Fruit fly (Drosophila melanogaster) whole organism, embryonic: ENCODE results near the gene Vlet.

Experiments
- Abd-B ChIP-seq: fragments of 200-800 bp; sonication (Bioruptor generic); optimal IDR thresholded peaks from 2 replicates; lab custom pipeline; 2018; ENCODE audit warnings: missing biosample characterization, mild to moderate bottlenecking, missing genetic modification characterization, moderate library complexity
- Asciz ChIP-seq: fragments of 200-800 bp; sonication (Bioruptor generic); optimal IDR thresholded peaks from 2 replicates; lab custom pipeline; 2017; ENCODE audit warnings: missing biosample characterization, mild to moderate bottlenecking, missing genetic modification characterization, missing genetic modification reagents
- CG10209 ChIP-seq: fragments of 200-800 bp; sonication (Bioruptor generic); optimal IDR thresholded peaks from 3 replicates; lab custom pipeline; 2017; ENCODE audit warnings: missing biosample characterization, mild to moderate bottlenecking, missing genetic modification characterization, missing genetic modification reagents
- CG11696 ChIP-seq: fragments of 200-800 bp; sonication (Bioruptor generic); IDR thresholded peaks from 2 replicates; pipeline ENCODE4 v1.3.6; 2022; ENCODE audit warnings: missing biosample characterization, missing genetic modification characterization
- CG12299 ChIP-seq: fragments of 200-800 bp; sonication (Bioruptor generic); optimal IDR thresholded peaks from 2 replicates; lab custom pipeline; 2018; ENCODE audit warnings: missing biosample characterization, mild to moderate bottlenecking, missing genetic modification characterization
- CG15011 ChIP-seq: fragments of 200-800 bp; sonication (Bioruptor generic); optimal IDR thresholded peaks from 3 replicates; lab custom pipeline; 2018; ENCODE audit warnings: missing biosample characterization, mild to moderate bottlenecking, missing genetic modification characterization
- CG17568 ChIP-seq: fragments of 200-800 bp; sonication (Bioruptor generic); optimal IDR thresholded peaks from 2 replicates; lab custom pipeline; 2018; ENCODE audit warnings: missing biosample characterization, mild to moderate bottlenecking, missing genetic modification characterization, moderate library complexity
- CG17802 ChIP-seq: fragments of 200-800 bp; sonication (Bioruptor generic); optimal IDR thresholded peaks from 2 replicates; lab custom pipeline; 2018; ENCODE audit warnings: missing biosample characterization, mild to moderate bottlenecking, missing genetic modification characterization, moderate library complexity
- CG2678 ChIP-seq: fragments of 200-800 bp; sonication (Bioruptor generic); optimal IDR thresholded peaks from 3 replicates; lab custom pipeline; 2019; ENCODE audit warnings: missing biosample characterization, mild to moderate bottlenecking, missing genetic modification characterization, moderate library complexity
- CG2875 ChIP-seq: fragments of 200-800 bp; sonication (Bioruptor generic); optimal IDR thresholded peaks from 2 replicates; lab custom pipeline; 2017; ENCODE audit warnings: missing biosample characterization, mild to moderate bottlenecking, missing genetic modification characterization, missing genetic modification reagents
- CG34376 ChIP-seq: fragments of 200-800 bp; sonication (Bioruptor generic); optimal IDR thresholded peaks from 2 replicates; lab custom pipeline; 2018; ENCODE audit warnings: missing biosample characterization, mild to moderate bottlenecking, missing genetic modification characterization
- CG4854 ChIP-seq: fragments of 200-800 bp; sonication (Bioruptor generic); optimal IDR thresholded peaks from 2 replicates; lab custom pipeline; 2016; ENCODE audit warnings: missing biosample characterization, missing genetic modification characterization, inconsistent platforms
- CG8290 ChIP-seq, 3 experiments: fragments of 200-800 bp; sonication (Bioruptor generic); optimal IDR thresholded peaks; 2 replicates each; lab custom pipeline; 2016 to 2019; ENCODE audit warnings: missing biosample characterization in 3 of 3, missing genetic modification characterization in 3 of 3, mild to moderate bottlenecking in 2 of 3, moderate library complexity in 1 of 3
- CG8359 ChIP-seq: fragments of 200-800 bp; sonication (Bioruptor generic); optimal IDR thresholded peaks from 2 replicates; lab custom pipeline; 2017; ENCODE audit warnings: missing biosample characterization, mild to moderate bottlenecking, missing genetic modification characterization, borderline replicate concordance
- Camta ChIP-seq: fragments of 200-800 bp; sonication (Bioruptor generic); optimal IDR thresholded peaks from 2 replicates; lab custom pipeline; 2016; ENCODE audit warnings: missing biosample characterization, missing genetic modification characterization
- Dfd ChIP-seq, 2 experiments: fragments of >200 bp; optimal IDR thresholded peaks; 2 replicates each; lab custom pipeline; 2017; ENCODE audit warnings: missing biosample characterization in 2 of 2, missing genetic modification characterization in 2 of 2
- Dp ChIP-seq: fragments of 200-800 bp; sonication (Bioruptor generic); optimal IDR thresholded peaks from 2 replicates; lab custom pipeline; 2018; ENCODE audit warnings: missing biosample characterization, mild to moderate bottlenecking, missing genetic modification characterization, moderate library complexity
- Elba2 ChIP-seq: fragments of 200-800 bp; sonication (Bioruptor generic); optimal IDR thresholded peaks from 3 replicates; lab custom pipeline; 2016; ENCODE audit warnings: missing biosample characterization, missing genetic modification characterization
- Fer1 ChIP-seq: fragments of 200-800 bp; sonication (Bioruptor generic); optimal IDR thresholded peaks from 2 replicates; lab custom pipeline; 2017; ENCODE audit warnings: missing biosample characterization, mild to moderate bottlenecking, missing genetic modification characterization
- Fer2 ChIP-seq: fragments of 200-800 bp; sonication (Bioruptor generic); optimal IDR thresholded peaks from 2 replicates; lab custom pipeline; 2018; ENCODE audit warnings: missing biosample characterization, mild to moderate bottlenecking, missing genetic modification characterization, moderate library complexity
- GATAe ChIP-seq: fragments of 200-800 bp; sonication (Bioruptor generic); conservative IDR thresholded peaks from 2 replicates; pipeline ENCODE4 v1.3.6; 2022; ENCODE audit warnings: missing biosample characterization, missing genetic modification characterization
- HHEX ChIP-seq: fragments of 200-800 bp; sonication (Bioruptor generic); optimal IDR thresholded peaks from 3 replicates; lab custom pipeline; 2017; ENCODE audit warnings: missing biosample characterization, mild to moderate bottlenecking, missing genetic modification characterization, missing genetic modification reagents
- MTF-1 ChIP-seq: fragments of 200-800 bp; sonication (Bioruptor generic); optimal IDR thresholded peaks from 2 replicates; lab custom pipeline; 2018; ENCODE audit warnings: missing biosample characterization, mild to moderate bottlenecking, missing genetic modification characterization, borderline replicate concordance
- Med ChIP-seq: fragments of 200-800 bp; sonication (Bioruptor generic); peaks from one replicate; lab custom pipeline; 2016; ENCODE audit warnings: missing biosample characterization, missing genetic modification characterization, mild to moderate bottlenecking, inconsistent platforms, moderate library complexity
- NK7.1 ChIP-seq: fragments of 200-800 bp; sonication (Bioruptor generic); optimal IDR thresholded peaks from 3 replicates; lab custom pipeline; 2016; ENCODE audit warnings: missing biosample characterization, missing genetic modification characterization
- Nf-YC ChIP-seq: fragments of 200-800 bp; optimal IDR thresholded peaks from 3 replicates; lab custom pipeline; 2019; ENCODE audit warnings: missing biosample characterization, mild to moderate bottlenecking, missing genetic modification characterization, moderate library complexity
- Oli ChIP-seq: fragments of 200-800 bp; sonication (Bioruptor generic); optimal IDR thresholded peaks from 2 replicates; lab custom pipeline; 2018; ENCODE audit warnings: missing biosample characterization, mild to moderate bottlenecking, missing genetic modification characterization, moderate library complexity
- Rfx ChIP-seq: fragments of 200-800 bp; sonication (Bioruptor generic); IDR thresholded peaks from 2 replicates; pipeline ENCODE4 v1.3.6; 2022; ENCODE audit warnings: missing biosample characterization, missing genetic modification characterization
- Trl ChIP-seq, 3 experiments: fragments of >200 bp in 2 of 3; fragments of 200-800 bp in 1 of 3; sonication (Bioruptor generic) in 1 of 3; optimal IDR thresholded peaks; 2 replicates in 1 of 3; 3 replicates in 2 of 3; lab custom pipeline; 2016 to 2017; ENCODE audit warnings: missing biosample characterization in 1 of 3, missing genetic modification characterization in 1 of 3
- Vsx1 ChIP-seq: fragments of 200-800 bp; sonication (Bioruptor generic); optimal IDR thresholded peaks from 2 replicates; lab custom pipeline; 2017; ENCODE audit warnings: missing biosample characterization, mild to moderate bottlenecking, missing genetic modification characterization, missing genetic modification reagents
- Xrp1 ChIP-seq: fragments of 200-800 bp; sonication (Bioruptor generic); IDR thresholded peaks from 2 replicates; pipeline ENCODE4 v1.3.6; 2022; ENCODE audit warnings: missing biosample characterization, missing genetic modification characterization
- bbx ChIP-seq: fragments of 200-800 bp; sonication (Bioruptor generic); IDR thresholded peaks from 2 replicates; pipeline ENCODE4 v1.3.6; 2022; ENCODE audit warnings: missing biosample characterization, missing genetic modification characterization; ENCODE audit not compliant: partially characterized antibody
- btn ChIP-seq: fragments of 200-800 bp; sonication (Bioruptor generic); optimal IDR thresholded peaks from 2 replicates; lab custom pipeline; 2016; ENCODE audit warnings: missing biosample characterization, missing genetic modification characterization
- cg ChIP-seq: fragments of 200-800 bp; sonication (Bioruptor generic); optimal IDR thresholded peaks from 3 replicates; lab custom pipeline; 2019; ENCODE audit warnings: missing biosample characterization, mild to moderate bottlenecking, missing genetic modification characterization, moderate library complexity
- chm ChIP-seq: fragments of 200-800 bp; sonication (Bioruptor generic); IDR thresholded peaks from 2 replicates; pipeline ENCODE4 v1.3.6; 2022; ENCODE audit warnings: missing biosample characterization, missing genetic modification characterization
- disco-r ChIP-seq: fragments of 200-800 bp; sonication (Bioruptor generic); optimal IDR thresholded peaks from 2 replicates; lab custom pipeline; 2016; ENCODE audit warnings: missing biosample characterization, missing genetic modification characterization
- dmrt99B ChIP-seq: fragments of 200-800 bp; sonication (Bioruptor generic); optimal IDR thresholded peaks from 2 replicates; lab custom pipeline; 2018; ENCODE audit warnings: missing biosample characterization, mild to moderate bottlenecking, missing genetic modification characterization, moderate library complexity
- her ChIP-seq: fragments of 200-800 bp; sonication (Bioruptor generic); optimal IDR thresholded peaks from 2 replicates; lab custom pipeline; 2016; ENCODE audit warnings: missing biosample characterization, missing genetic modification characterization
- nerfin-1 ChIP-seq: fragments of 200-800 bp; sonication (Bioruptor generic); optimal IDR thresholded peaks from 3 replicates; lab custom pipeline; 2019; ENCODE audit warnings: missing biosample characterization, mild to moderate bottlenecking, missing genetic modification characterization, moderate library complexity
- p53 ChIP-seq: fragments of 200-800 bp; sonication (Bioruptor generic); optimal IDR thresholded peaks from 2 replicates; lab custom pipeline; 2016; ENCODE audit warnings: missing biosample characterization, missing genetic modification characterization
- row ChIP-seq: fragments of 200-800 bp; sonication (Bioruptor generic); IDR thresholded peaks from 3 replicates; pipeline ENCODE4 v1.3.6; 2022; ENCODE audit warnings: missing biosample characterization, missing genetic modification characterization
- run ChIP-seq: fragments of 200-800 bp; sonication (Bioruptor generic); optimal IDR thresholded peaks from 3 replicates; lab custom pipeline; 2018; ENCODE audit warnings: missing biosample characterization, mild to moderate bottlenecking, missing genetic modification characterization
- schlank ChIP-seq: fragments of 200-800 bp; sonication (Bioruptor generic); optimal IDR thresholded peaks from 2 replicates; lab custom pipeline; 2018; ENCODE audit warnings: missing biosample characterization, mild to moderate bottlenecking, missing genetic modification characterization
- sob ChIP-seq: fragments of 200-800 bp; sonication (Bioruptor generic); IDR thresholded peaks from 2 replicates; pipeline ENCODE4 v1.3.6; 2022; ENCODE audit warnings: missing biosample characterization, missing genetic modification characterization
- vvl ChIP-seq: fragments of 200-800 bp; sonication (Bioruptor generic); IDR thresholded peaks from 2 replicates; pipeline ENCODE4 v1.3.6; 2022; ENCODE audit warnings: missing biosample characterization, missing genetic modification characterization
- wdn ChIP-seq: fragments of 200-800 bp; sonication (Bioruptor generic); IDR thresholded peaks from 2 replicates; pipeline ENCODE4 v1.3.6; 2022; ENCODE audit warnings: missing biosample characterization, missing genetic modification characterization
- yki ChIP-seq: fragments of >200 bp; optimal IDR thresholded peaks from 3 replicates; lab custom pipeline; 2018

The Vlet gene

DNA sequence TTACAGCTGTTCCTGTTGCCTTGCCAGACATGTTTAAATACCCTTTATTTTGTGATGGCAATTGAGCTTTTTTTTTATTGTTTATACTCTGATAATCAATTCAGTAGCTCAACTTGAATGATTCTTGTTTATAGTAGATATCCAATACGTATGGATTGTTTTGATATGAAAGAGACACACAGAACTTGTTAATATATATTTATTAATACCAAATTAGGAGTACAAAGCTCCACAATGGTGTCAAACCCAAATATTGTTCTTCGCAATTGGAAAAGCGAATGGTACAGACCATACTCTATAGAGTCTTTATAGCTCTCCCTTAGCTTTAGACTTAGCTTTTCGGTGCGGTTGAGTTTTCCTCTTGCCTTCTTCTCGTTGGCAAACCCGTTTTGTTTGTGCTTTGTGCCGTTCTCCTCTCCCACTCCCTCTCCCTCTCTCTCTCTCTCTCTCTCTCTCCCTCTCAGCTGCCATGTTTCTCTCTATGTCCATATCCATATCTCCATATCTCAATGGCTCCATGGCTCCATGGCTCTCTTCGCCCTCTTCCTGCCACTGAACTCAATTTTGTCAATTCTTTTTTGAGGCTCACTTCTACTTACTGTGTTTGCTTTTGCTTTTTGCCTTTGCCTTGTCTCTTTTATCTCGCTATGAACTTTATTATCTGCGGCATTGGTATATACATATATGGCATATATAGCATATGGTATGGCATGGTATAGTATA, 7.7 kb upstream of the Vlet start (continued):
- TF ChIP-seq disco-r (GFP tag; lab: Kevin White, UChicago) (peak; percentile 22), chm (GFP tag; lab: Robert Waterston, UW) (peak; percentile 38; the same call in 1 of the 2 replicates), cg (GFP tag; lab: Kevin White, UChicago) (peak; percentile 24), CG11696 (peak; percentile 40; the same call in 1 of the 2 replicates), her (GFP tag; lab: Kevin White, UChicago) (peak; percentile 51), Xrp1 (GFP tag; lab: Robert Waterston, UW) (peak; percentile 42; the same call in 1 of the 2 replicates), btn (GFP tag; lab: Kevin White, UChicago) (no peak), CG15011 (peak; percentile 38), vvl (GFP tag; lab: Robert Waterston, UW) (peak; percentile 67; the same call in 1 of the 2 replicates), sob (GFP tag; lab: Robert Waterston, UW) (peak; percentile 49; the same call in 1 of the 2 replicates), CG12299 (peak; percentile 46), CG8290 (GFP tag; optimal IDR thresholded peaks at IDR 0.05; lab: Kevin White, UChicago) (no peak), CG8290 (tag; optimal IDR thresholded peaks at IDR 0.05; lab: Kevin White, UChicago) (peak in 1 of 2 experiments; percentile 42), Med (peak; percentile 90), Vsx1 (peak; percentile 54), Rfx (peak; percentile 33; the same call in 1 of the 2 replicates), Fer1 (GFP tag; lab: Kevin White, UChicago) (peak; percentile 83), nerfin-1 (tag; lab: Kevin White, UChicago) (peak; percentile 15), Trl (optimal IDR thresholded peaks at IDR 0.05; lab: Kevin White, UChicago) (peak; percentile 89 to 99), Trl (GFP tag; optimal IDR thresholded peaks at IDR 0.05; lab: Kevin White, UChicago) (peak; percentile 72), wdn (GFP tag; lab: Robert Waterston, UW) (no peak), CG10209 (GFP tag; lab: Kevin White, UChicago) (no peak), Oli (no peak), Abd-B (no peak), Dfd (GFP tag; optimal IDR thresholded peaks at IDR 0.05; lab: Kevin White, UChicago) (no peak), yki (lab: Kevin White, UChicago) (peak; percentile 68), dmrt99B (tag; lab: Kevin White, UChicago) (peak; percentile 28), row (GFP tag; lab: Robert Waterston, UW) (peak; percentile 29; the same call in 1 of the 3 replicates), CG8359 (GFP tag; lab: Kevin White, UChicago) (peak; percentile 17), Dp (no peak), CG2875 (GFP tag; lab: Kevin White, UChicago) (peak; percentile 15), p53 (GFP tag; lab: Kevin White, UChicago) (no peak), GATAe (GFP tag; lab: Robert Waterston, UW) (no peak), NK7.1 (peak; percentile 0), Nf-YC (tag; lab: Kevin White, UChicago) (peak; percentile 40), schlank (peak; percentile 26), CG17802 (tag; lab: Kevin White, UChicago) (no peak), MTF-1 (peak; percentile 71), HHEX (GFP tag; lab: Kevin White, UChicago) (peak; percentile 50), CG2678 (tag; lab: Kevin White, UChicago) (peak; percentile 59), Fer2 (no peak), CG34376 (GFP tag; lab: Kevin White, UChicago) (peak; percentile 80), Asciz (peak; percentile 39), Elba2 (GFP tag; lab: Kevin White, UChicago) (no peak), Camta (GFP tag; lab: Kevin White, UChicago) (peak; percentile 9), CG17568 (GFP tag; lab: Kevin White, UChicago) (peak; percentile 74), run (peak; percentile 29), bbx (GFP tag; lab: Robert Waterston, UW) (no peak), CG4854 (peak; percentile 15)
